Fruit fly (Drosophila melanogaster) S2 (cell line): ENCODE data around the gene Nup154.

Experiments used
- CG8478 ChIP-seq: fragments of >200 bp; optimal IDR thresholded peaks from 2 replicates; lab custom pipeline; 2018
- CTCF ChIP-seq, 2 experiments: fragments of >200 bp; optimal IDR thresholded peaks; 2 replicates each; lab custom pipeline; 2018

Nup154 gene

dm6 chr2L:11052493-11052788 is 47.8 kb downstream of the Nup154 start:
- TF ChIP-seq CG8478 (lab: Kevin White, UChicago) (no peak), CTCF (optimal IDR thresholded peaks at IDR 0.05; lab: Kevin White, UChicago) (no peak)

dm6 chr2L:11053018-11053807 is 48.6 kb downstream of the Nup154 start:
- TF ChIP-seq CTCF (optimal IDR thresholded peaks at IDR 0.05; lab: Kevin White, UChicago) (no peak), CG8478 (lab: Kevin White, UChicago) (no peak)

- TF ChIP-seq CG8478 (lab: Kevin White, UChicago) = no peak
- no peak for TF ChIP-seq CTCF (optimal IDR thresholded peaks at IDR 0.05; lab: Kevin White, UChicago)
Measured at dm6 chr2L:11056791-11057332, 52.2 kb downstream of the Nup154 start.

dm6 chr2L:11057333-11058110 is 52.9 kb downstream of the Nup154 start:
- TF ChIP-seq CTCF (optimal IDR thresholded peaks at IDR 0.05; lab: Kevin White, UChicago) (no peak), CG8478 (lab: Kevin White, UChicago) (no peak)

- TF ChIP-seq CTCF (optimal IDR thresholded peaks at IDR 0.05; lab: Kevin White, UChicago) (no peak), CG8478 (lab: Kevin White, UChicago) (no peak)
Measured at dm6 chr2L:11058111-11058665, 53.6 kb downstream of the Nup154 start.

dm6 chr2L:11059206-11059605 is 54.6 kb downstream of the Nup154 start:
- TF ChIP-seq CG8478 (lab: Kevin White, UChicago) (no peak), CTCF (optimal IDR thresholded peaks at IDR 0.05; lab: Kevin White, UChicago) (no peak)
